Worm (Caenorhabditis elegans) whole organism, L4/young adult: ENCODE results near the gene usp-50.

Experiments used
- W03F9.2 ChIP-seq: fragments of 150-350 bp; optimal IDR thresholded peaks from 2 replicates; lab custom pipeline; 2014; ENCODE audit warnings: missing biosample characterization, missing genetic modification characterization
- dao-5 ChIP-seq: sonication (generic microtip); optimal IDR thresholded peaks from 2 replicates; lab custom pipeline; 2016; ENCODE audit warnings: missing genotype, missing genetic modification characterization, moderate library complexity, missing compliant biosample characterization
- him-1 ChIP-seq: sonication (generic microtip); optimal IDR thresholded peaks from 2 replicates; lab custom pipeline; 2016; ENCODE audit warnings: missing genotype, missing genetic modification reagents, missing genetic modification characterization, missing compliant biosample characterization

DNA sequence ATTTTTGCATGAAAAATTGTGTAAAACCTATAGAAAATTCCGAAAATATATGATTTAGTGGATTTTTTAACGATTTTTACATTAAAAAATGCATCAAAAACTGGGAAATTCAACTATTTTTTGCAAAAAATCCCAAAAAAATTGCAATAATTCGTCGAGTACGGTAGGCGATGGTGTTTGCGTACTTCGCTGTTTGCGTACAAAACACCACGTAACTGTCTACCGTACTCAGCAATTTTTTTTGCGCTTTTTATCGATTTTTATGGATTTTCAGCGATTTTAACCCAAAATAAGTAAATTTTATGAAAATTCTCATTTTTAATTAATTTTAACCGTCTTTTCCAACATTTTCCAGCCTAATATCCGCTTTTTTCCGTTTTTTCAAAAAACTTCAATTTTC lies 58.2 kb downstream of the usp-50 start:
- TF ChIP-seq him-1, result no peak
- no peak for TF ChIP-seq W03F9.2 (tag; lab: Kevin White, UChicago)
- TF ChIP-seq dao-5 (tag; lab: Kevin White, UChicago), result no peak
